In genomic region chrX:6549428-6550117, dm6 we compare ENCODE assay signal across 1 fruit fly cellular context.
TF ChIP-seq lines count a peak whose summit lies in the region.

No protein-coding gene starts in this region.

TF ChIP-seq in whole organism, embryonic, 481 proteins besides CTCF, POLR2A, EP300 and RAD21 (continued from another document and continues in another):
- TF ChIP-seq hb (GFP tag; IDR thresholded peaks at IDR 0.05; lab: Robert Waterston, UW; ENCODE audit: partially characterized antibody) (no peak), mirr (GFP tag; optimal IDR thresholded peaks at IDR 0.05; lab: Kevin White, UChicago) (peak; percentile 95), Mes4 (GFP tag; optimal IDR thresholded peaks at IDR 0.05; lab: Kevin White, UChicago) (peak; percentile 89), CG4404 (GFP tag; IDR thresholded peaks at IDR 0.05; lab: Robert Waterston, UW) (peak; percentile 97), tap (tag; optimal IDR thresholded peaks at IDR 0.05; lab: Kevin White, UChicago) (peak; percentile 94), CG3281 (GFP tag; optimal IDR thresholded peaks at IDR 0.05; lab: Kevin White, UChicago) (peak; percentile 96), CG12219 (GFP tag; optimal IDR thresholded peaks at IDR 0.05; lab: Kevin White, UChicago) (peak; percentile 96), zen (tag; optimal IDR thresholded peaks at IDR 0.05; lab: Kevin White, UChicago) (peak; percentile 97), exex (tag; optimal IDR thresholded peaks at IDR 0.05; lab: Kevin White, UChicago) (peak; percentile 76), CrebB (tag; optimal IDR thresholded peaks at IDR 0.05; lab: Kevin White, UChicago) (peak; percentile 92), CG18476 (GFP tag; optimal IDR thresholded peaks at IDR 0.05; lab: Kevin White, UChicago) (peak; percentile 95), cas (GFP tag; IDR thresholded peaks at IDR 0.05; lab: Robert Waterston, UW) (peak; percentile 93), nerfin-1 (tag; optimal IDR thresholded peaks at IDR 0.05; lab: Kevin White, UChicago) (peak; percentile 91), ttk (GFP tag; IDR thresholded peaks at IDR 0.05; lab: Robert Waterston, UW) (peak; percentile 94), CG11085 (GFP tag; IDR thresholded peaks at IDR 0.05; lab: Robert Waterston, UW) (peak; percentile 94), NfI (GFP tag; optimal IDR thresholded peaks at IDR 0.05; lab: Kevin White, UChicago) (peak; percentile 93), Adf1 (GFP tag; IDR thresholded peaks at IDR 0.05; lab: Robert Waterston, UW) (peak; percentile 99), E2f1 (GFP tag; IDR thresholded peaks at IDR 0.05; lab: Robert Waterston, UW) (peak; percentile 94), CkIIα-i1 (GFP tag; IDR thresholded peaks at IDR 0.05; lab: Robert Waterston, UW) (peak; percentile 70; the same call in 1 of the 2 replicates), Lim3 (GFP tag; IDR thresholded peaks at IDR 0.05; lab: Robert Waterston, UW) (peak; percentile 74), wor (GFP tag; IDR thresholded peaks at IDR 0.05; lab: Robert Waterston, UW) (peak; percentile 84), disco-r (GFP tag; optimal IDR thresholded peaks at IDR 0.05; lab: Kevin White, UChicago) (peak; percentile 67), Ravus (GFP tag; IDR thresholded peaks at IDR 0.05; lab: Robert Waterston, UW) (peak; percentile 89), CG6654 (GFP tag; optimal IDR thresholded peaks at IDR 0.05; lab: Kevin White, UChicago) (peak; percentile 87), Ptx1 (GFP tag; IDR thresholded peaks at IDR 0.05; lab: Robert Waterston, UW) (peak; percentile 94), gsb-n (tag; optimal IDR thresholded peaks at IDR 0.05; lab: Kevin White, UChicago) (peak; percentile 79), CG2120 (GFP tag; optimal IDR thresholded peaks at IDR 0.05; lab: Kevin White, UChicago) (peak; percentile 96), Nf-YA (GFP tag; IDR thresholded peaks at IDR 0.05; lab: Robert Waterston, UW) (peak; percentile 92), ranshi (GFP tag; IDR thresholded peaks at IDR 0.05; lab: Robert Waterston, UW) (peak; percentile 96), CG7745 (tag; optimal IDR thresholded peaks at IDR 0.05; lab: Kevin White, UChicago) (no peak), CG10274 (GFP tag; optimal IDR thresholded peaks at IDR 0.05; lab: Kevin White, UChicago) (peak; percentile 91), sqz (GFP tag; optimal IDR thresholded peaks at IDR 0.05; lab: Kevin White, UChicago) (peak; percentile 85), lola (GFP tag; optimal IDR thresholded peaks at IDR 0.05; lab: Kevin White, UChicago) (peak in 1 of 3 experiments; percentile 90), ssp (GFP tag; IDR thresholded peaks at IDR 0.05; lab: Robert Waterston, UW) (peak; percentile 83), CG4730 (GFP tag; IDR thresholded peaks at IDR 0.05; lab: Robert Waterston, UW) (peak; percentile 90), Gug (GFP tag; IDR thresholded peaks at IDR 0.05; lab: Robert Waterston, UW) (peak; percentile 97), Fer1 (GFP tag; optimal IDR thresholded peaks at IDR 0.05; lab: Kevin White, UChicago) (peak; percentile 96), pho (GFP tag; optimal IDR thresholded peaks at IDR 0.05; lab: Kevin White, UChicago) (peak; percentile 93), dpn (GFP tag; optimal IDR thresholded peaks at IDR 0.05; lab: Kevin White, UChicago) (peak; percentile 94 to 96), wdn (GFP tag; IDR thresholded peaks at IDR 0.05; lab: Robert Waterston, UW) (peak; percentile 94), jumu (GFP tag; optimal IDR thresholded peaks at IDR 0.05; lab: Kevin White, UChicago) (peak; percentile 96), Dp (GFP tag; optimal IDR thresholded peaks at IDR 0.05; lab: Kevin White, UChicago) (no peak), cwo (GFP tag; optimal IDR thresholded peaks at IDR 0.05; lab: Kevin White, UChicago) (peak; percentile 93), CG14014 (GFP tag; IDR thresholded peaks at IDR 0.05; lab: Robert Waterston, UW) (peak; percentile 98), E2f2 (GFP tag; IDR thresholded peaks at IDR 0.05; lab: Robert Waterston, UW) (peak; percentile 78), zf30C (GFP tag; optimal IDR thresholded peaks at IDR 0.05; lab: Kevin White, UChicago) (peak; percentile 87), CG6813 (GFP tag; optimal IDR thresholded peaks at IDR 0.05; lab: Kevin White, UChicago) (peak; percentile 96), psq (GFP tag; optimal IDR thresholded peaks at IDR 0.05; lab: Kevin White, UChicago) (peak; percentile 72), pfk (GFP tag; optimal IDR thresholded peaks at IDR 0.05; lab: Kevin White, UChicago) (peak; percentile 42), knrl (GFP tag; IDR thresholded peaks at IDR 0.05; lab: Robert Waterston, UW; ENCODE audit: partially characterized antibody) (no peak), ash1 (GFP tag; optimal IDR thresholded peaks at IDR 0.05; lab: Kevin White, UChicago) (peak; percentile 91), CG14860 (GFP tag; IDR thresholded peaks at IDR 0.05; lab: Robert Waterston, UW; ENCODE audit: partially characterized antibody) (no peak), Fer2 (tag; optimal IDR thresholded peaks at IDR 0.05; lab: Kevin White, UChicago) (peak; percentile 94), Mrtf (GFP tag; IDR thresholded peaks at IDR 0.05; lab: Robert Waterston, UW) (peak; percentile 96), CG18764 (GFP tag; optimal IDR thresholded peaks at IDR 0.05; lab: Kevin White, UChicago) (peak; percentile 92), CG8290 (GFP tag; optimal IDR thresholded peaks at IDR 0.05; lab: Kevin White, UChicago) (peak; percentile 89), CG8290 (tag; optimal IDR thresholded peaks at IDR 0.05; lab: Kevin White, UChicago) (peak; percentile 38 to 98), B-H2 (GFP tag; optimal IDR thresholded peaks at IDR 0.05; lab: Kevin White, UChicago) (peak; percentile 95), Doc3 (GFP tag; IDR thresholded peaks at IDR 0.05; lab: Robert Waterston, UW; ENCODE audit: partially characterized antibody) (no peak), CG15479 (GFP tag; optimal IDR thresholded peaks at IDR 0.05; lab: Kevin White, UChicago) (peak; percentile 54), CG18599 (GFP tag; optimal IDR thresholded peaks at IDR 0.05; lab: Kevin White, UChicago) (peak; percentile 98), Myb (GFP tag; optimal IDR thresholded peaks at IDR 0.05; lab: Kevin White, UChicago) (peak; percentile 87), Side (GFP tag; optimal IDR thresholded peaks at IDR 0.05; lab: Kevin White, UChicago) (peak; percentile 96), tgo (GFP tag; IDR thresholded peaks at IDR 0.05; lab: Robert Waterston, UW) (peak; percentile 94), CG11456 (GFP tag; IDR thresholded peaks at IDR 0.05; lab: Robert Waterston, UW) (peak; percentile 97), CG1647 (GFP tag; optimal IDR thresholded peaks at IDR 0.05; lab: Kevin White, UChicago) (peak; percentile 97), CG15269 (tag; optimal IDR thresholded peaks at IDR 0.05; lab: Kevin White, UChicago) (peak; percentile 94), HmgD (GFP tag; optimal IDR thresholded peaks at IDR 0.05; lab: Kevin White, UChicago) (peak; percentile 94), CG31388 (GFP tag; optimal IDR thresholded peaks at IDR 0.05; lab: Kevin White, UChicago) (peak; percentile 91), ato (GFP tag; IDR thresholded peaks at IDR 0.05; lab: Robert Waterston, UW; ENCODE audit: partially characterized antibody) (no peak), CG3407 (GFP tag; optimal IDR thresholded peaks at IDR 0.05; lab: Kevin White, UChicago) (peak; percentile 83), CG10654 (GFP tag; optimal IDR thresholded peaks at IDR 0.05; lab: Kevin White, UChicago) (peak; percentile 96), CG31441 (GFP tag; IDR thresholded peaks at IDR 0.05; lab: Robert Waterston, UW) (peak; percentile 95), CG13424 (tag; optimal IDR thresholded peaks at IDR 0.05; lab: Kevin White, UChicago) (peak; percentile 93), nom (GFP tag; optimal IDR thresholded peaks at IDR 0.05; lab: Kevin White, UChicago) (peak; percentile 89), Xbp1 (GFP tag; optimal IDR thresholded peaks at IDR 0.05; lab: Kevin White, UChicago) (peak; percentile 94), Dbx (GFP tag; IDR thresholded peaks at IDR 0.05; lab: Robert Waterston, UW) (peak; percentile 97), ind (GFP tag; optimal IDR thresholded peaks at IDR 0.05; lab: Kevin White, UChicago) (peak; percentile 98), Lhr (GFP tag; optimal IDR thresholded peaks at IDR 0.05; lab: Kevin White, UChicago) (peak; percentile 73), CG17912 (GFP tag; optimal IDR thresholded peaks at IDR 0.05; lab: Kevin White, UChicago) (peak; percentile 64), CG2712 (tag; optimal IDR thresholded peaks at IDR 0.05; lab: Kevin White, UChicago) (peak; percentile 96), Hr51 (GFP tag; optimal IDR thresholded peaks at IDR 0.05; lab: Kevin White, UChicago) (peak; percentile 89 to 93), Abd-B (GFP tag; optimal IDR thresholded peaks at IDR 0.05; lab: Kevin White, UChicago) (peak; percentile 90), CG18011 (GFP tag; optimal IDR thresholded peaks at IDR 0.05; lab: Kevin White, UChicago) (peak; percentile 74), repo (GFP tag; optimal IDR thresholded peaks at IDR 0.05; lab: Kevin White, UChicago) (peak; percentile 97), Spps (tag; optimal IDR thresholded peaks at IDR 0.05; lab: Kevin White, UChicago) (peak; percentile 86), ci (GFP tag; IDR thresholded peaks at IDR 0.05; lab: Robert Waterston, UW) (peak; percentile 98), cato (GFP tag; optimal IDR thresholded peaks at IDR 0.05; lab: Kevin White, UChicago; ENCODE audit: borderline replicate concordance) (peak; percentile 88), Awh (GFP tag; IDR thresholded peaks at IDR 0.05; lab: Robert Waterston, UW) (peak; percentile 94), grau (tag; optimal IDR thresholded peaks at IDR 0.05; lab: Kevin White, UChicago) (peak; percentile 92), CG2889 (GFP tag; IDR thresholded peaks at IDR 0.05; lab: Robert Waterston, UW) (peak; percentile 93), Ada2b (GFP tag; IDR thresholded peaks at IDR 0.05; lab: Robert Waterston, UW) (peak; percentile 97), dysf (GFP tag; IDR thresholded peaks at IDR 0.05; lab: Robert Waterston, UW) (peak; percentile 97), ken (GFP tag; IDR thresholded peaks at IDR 0.05; lab: Robert Waterston, UW) (peak; percentile 96), Aef1 (GFP tag; IDR thresholded peaks at IDR 0.05; lab: Robert Waterston, UW) (peak; percentile 96), CG6254 (GFP tag; optimal IDR thresholded peaks at IDR 0.05; lab: Kevin White, UChicago) (peak; percentile 91), Antp (GFP tag; optimal IDR thresholded peaks at IDR 0.05; lab: Kevin White, UChicago) (peak; percentile 95), chinmo (GFP tag; IDR thresholded peaks at IDR 0.05; lab: Robert Waterston, UW; ENCODE audit: partially characterized antibody) (peak; percentile 93), CG3163 (GFP tag; optimal IDR thresholded peaks at IDR 0.05; lab: Kevin White, UChicago) (peak; percentile 82), CG1024 (GFP tag; IDR thresholded peaks at IDR 0.05; lab: Robert Waterston, UW) (peak; percentile 87), cg (GFP tag; optimal IDR thresholded peaks at IDR 0.05; lab: Kevin White, UChicago) (no peak), CoRest (tag; optimal IDR thresholded peaks at IDR 0.05; lab: Kevin White, UChicago) (peak; percentile 94), CG11696 (GFP tag; IDR thresholded peaks at IDR 0.05; lab: Robert Waterston, UW) (peak; percentile 89), CG3726 (GFP tag; IDR thresholded peaks at IDR 0.05; lab: Robert Waterston, UW) (peak; percentile 92), her (GFP tag; optimal IDR thresholded peaks at IDR 0.05; lab: Kevin White, UChicago) (peak; percentile 97), insv (GFP tag; optimal IDR thresholded peaks at IDR 0.05; lab: Kevin White, UChicago) (peak; percentile 37 to 62), Dll (GFP tag; IDR thresholded peaks at IDR 0.05; lab: Robert Waterston, UW; ENCODE audit: partially characterized antibody) (no peak), Neu2 (GFP tag; optimal IDR thresholded peaks at IDR 0.05; lab: Kevin White, UChicago; ENCODE audit: borderline replicate concordance) (peak; percentile 95), croc (GFP tag; conservative IDR thresholded peaks at IDR 0.05; lab: Robert Waterston, UW) (peak; percentile 91), CG34376 (GFP tag; optimal IDR thresholded peaks at IDR 0.05; lab: Kevin White, UChicago) (peak; percentile 95), BtbVII (GFP tag; optimal IDR thresholded peaks at IDR 0.05; lab: Kevin White, UChicago) (peak; percentile 94), CG6765 (GFP tag; optimal IDR thresholded peaks at IDR 0.05; lab: Kevin White, UChicago) (peak; percentile 91), dan (GFP tag; IDR thresholded peaks at IDR 0.05; lab: Robert Waterston, UW) (peak; percentile 75), shn (GFP tag; optimal IDR thresholded peaks at IDR 0.05; lab: Kevin White, UChicago) (peak; percentile 89), Gsc (GFP tag; IDR thresholded peaks at IDR 0.05; lab: Robert Waterston, UW) (peak; percentile 86), gcm (GFP tag; optimal IDR thresholded peaks at IDR 0.05; lab: Kevin White, UChicago) (peak; percentile 80), btn (GFP tag; optimal IDR thresholded peaks at IDR 0.05; lab: Kevin White, UChicago) (peak; percentile 94), CG7839 (tag; optimal IDR thresholded peaks at IDR 0.05; lab: Kevin White, UChicago) (peak; percentile 96), CG30431 (GFP tag; optimal IDR thresholded peaks at IDR 0.05; lab: Kevin White, UChicago) (peak; percentile 95), seq (GFP tag; IDR thresholded peaks at IDR 0.05; lab: Robert Waterston, UW) (peak; percentile 96), CG11695 (GFP tag; IDR thresholded peaks at IDR 0.05; lab: Robert Waterston, UW) (peak; percentile 96), CG6689 (GFP tag; IDR thresholded peaks at IDR 0.05; lab: Robert Waterston, UW) (peak; percentile 96), CG2875 (GFP tag; optimal IDR thresholded peaks at IDR 0.05; lab: Kevin White, UChicago) (peak; percentile 85), cad (GFP tag; optimal IDR thresholded peaks at IDR 0.05; lab: Kevin White, UChicago) (no peak), TFAM (GFP tag; optimal IDR thresholded peaks at IDR 0.05; lab: Kevin White, UChicago) (peak; percentile 74), ara (GFP tag; IDR thresholded peaks at IDR 0.05; lab: Robert Waterston, UW) (peak; percentile 95), fru (optimal IDR thresholded peaks at IDR 0.05; lab: Kevin White, UChicago) (no peak), pita (GFP tag; optimal IDR thresholded peaks at IDR 0.05; lab: Kevin White, UChicago) (no peak), CG7357 (GFP tag; IDR thresholded peaks at IDR 0.05; lab: Robert Waterston, UW) (peak; percentile 90), ERR (GFP tag; optimal IDR thresholded peaks at IDR 0.05; lab: Kevin White, UChicago) (peak; percentile 95), CG16779 (GFP tag; IDR thresholded peaks at IDR 0.05; lab: Robert Waterston, UW) (peak; percentile 95), CG4282 (GFP tag; optimal IDR thresholded peaks at IDR 0.05; lab: Kevin White, UChicago) (peak; percentile 85)
